Worm (Caenorhabditis elegans): ENCODE measurements around the gene ppk-3.

The ppk-3 gene

ce11 chrX:12975595-12976089 lies at the start of gene ppk-3:
Gene ppk-3, minus strand, starts transcription at chrX:12975645.
- TF ChIP-seq sem-2 (GFP tag; optimal IDR thresholded peaks at IDR 0.05) (no peak), mab-5 (tag; optimal IDR thresholded peaks at IDR 0.05) (no peak), lin-13 (tag; optimal IDR thresholded peaks at IDR 0.05) (peak; percentile 44), ceh-43 (GFP tag; optimal IDR thresholded peaks at IDR 0.05) (no peak), M03D4.4 (tag; optimal IDR thresholded peaks at IDR 0.05) (peak; percentile 5), hlh-1 (tag; optimal IDR thresholded peaks at IDR 0.05) (peak; percentile 5), drap-1 (GFP tag; optimal IDR thresholded peaks at IDR 0.05) (no peak), ceh-39 (tag; optimal IDR thresholded peaks at IDR 0.05) (no peak), lsy-2 (tag; optimal IDR thresholded peaks at IDR 0.05) (no peak), ztf-11 (tag; optimal IDR thresholded peaks at IDR 0.05) (no peak), mep-1 (tag; optimal IDR thresholded peaks at IDR 0.05) (peak; percentile 73), nhr-237 (tag; optimal IDR thresholded peaks at IDR 0.05) (peak; percentile 36), unc-120 (tag; optimal IDR thresholded peaks at IDR 0.05; ENCODE audit: poor library complexity, severe bottlenecking) (no peak), flh-1 (GFP tag; optimal IDR thresholded peaks at IDR 0.05) (no peak), nhr-76 (tag; optimal IDR thresholded peaks at IDR 0.05) (no peak), unc-62 (GFP tag; optimal IDR thresholded peaks at IDR 0.05) (no peak), bed-3 (GFP tag; optimal IDR thresholded peaks at IDR 0.05) (no peak), nhr-28 (tag; optimal IDR thresholded peaks at IDR 0.05) (no peak), elt-1 (tag; optimal IDR thresholded peaks at IDR 0.05; ENCODE audit: borderline replicate concordance, insufficient read depth) (no peak), ham-2 (GFP tag; optimal IDR thresholded peaks at IDR 0.05) (no peak), zip-8 (tag; optimal IDR thresholded peaks at IDR 0.05) (no peak), nhr-12 (tag; optimal IDR thresholded peaks at IDR 0.05) (no peak), lin-32 (GFP tag; optimal IDR thresholded peaks at IDR 0.05) (no peak), pha-4 (tag; optimal IDR thresholded peaks at IDR 0.05) (peak; percentile 40), blmp-1 (tag; optimal IDR thresholded peaks at IDR 0.05) (no peak), snpc-4 (tag; optimal IDR thresholded peaks at IDR 0.05) (no peak), mls-2 (tag; optimal IDR thresholded peaks at IDR 0.05) (peak; percentile 38), sptf-1 (tag; optimal IDR thresholded peaks at IDR 0.05) (no peak), unc-39 (tag; optimal IDR thresholded peaks at IDR 0.05) (no peak), elt-3 (tag; optimal IDR thresholded peaks at IDR 0.05) (no peak), ces-1 (GFP tag; optimal IDR thresholded peaks at IDR 0.05) (no peak), tbx-8 (GFP tag; optimal IDR thresholded peaks at IDR 0.05) (no peak)

DNA sequence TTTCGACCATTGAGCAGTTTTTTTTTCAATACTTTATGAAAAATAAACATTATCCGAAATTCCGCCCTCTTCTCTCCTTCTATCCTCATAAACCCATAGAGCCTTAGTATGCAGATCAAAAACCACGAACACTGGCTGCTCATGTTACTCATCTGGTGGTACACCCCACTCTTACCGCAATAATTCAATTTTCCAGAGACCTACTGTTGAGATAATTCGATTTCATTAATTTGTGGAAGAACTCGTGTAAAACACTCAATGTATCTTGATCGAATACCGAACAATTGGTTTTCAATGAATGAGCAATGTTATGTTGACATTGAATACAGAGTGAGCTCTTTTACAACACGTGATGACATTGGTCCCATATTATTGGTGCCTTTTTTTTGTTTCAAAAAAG lies 46.0 kb upstream of the ppk-3 start:
- TF ChIP-seq nhr-237 (tag; optimal IDR thresholded peaks at IDR 0.05), result no peak
- peak; percentile 85 for TF ChIP-seq ces-1 (GFP tag; optimal IDR thresholded peaks at IDR 0.05)

ce11 chrX:13016290-13016689 lies 40.8 kb upstream of the ppk-3 start:
- TF ChIP-seq ceh-83 (GFP tag; optimal IDR thresholded peaks at IDR 0.05), result no peak
- no peak for TF ChIP-seq ceh-39 (tag; optimal IDR thresholded peaks at IDR 0.05)
- TF ChIP-seq mab-5 (tag; optimal IDR thresholded peaks at IDR 0.05), result no peak
- TF ChIP-seq elt-3 (tag; optimal IDR thresholded peaks at IDR 0.05), result no peak
- no peak for TF ChIP-seq unc-39 (tag; optimal IDR thresholded peaks at IDR 0.05)
- TF ChIP-seq mep-1 (tag; optimal IDR thresholded peaks at IDR 0.05), result no peak
- TF ChIP-seq nhr-76 (tag; optimal IDR thresholded peaks at IDR 0.05), result no peak
- TF ChIP-seq nhr-28 (tag; optimal IDR thresholded peaks at IDR 0.05), result no peak
- no peak for TF ChIP-seq drap-1 (GFP tag; optimal IDR thresholded peaks at IDR 0.05)
- TF ChIP-seq ztf-11 (tag; optimal IDR thresholded peaks at IDR 0.05), result no peak
- no peak for TF ChIP-seq elt-1 (tag; optimal IDR thresholded peaks at IDR 0.05; ENCODE audit: borderline replicate concordance, insufficient read depth)
- TF ChIP-seq sptf-1 (tag; optimal IDR thresholded peaks at IDR 0.05), result no peak
- TF ChIP-seq unc-62 (GFP tag; optimal IDR thresholded peaks at IDR 0.05), result no peak

- TF ChIP-seq sem-2 (GFP tag; optimal IDR thresholded peaks at IDR 0.05), result no peak
- no peak for TF ChIP-seq ham-2 (GFP tag; optimal IDR thresholded peaks at IDR 0.05)
- TF ChIP-seq cnd-1 (tag; optimal IDR thresholded peaks at IDR 0.05), result no peak
- TF ChIP-seq lin-32 (GFP tag; optimal IDR thresholded peaks at IDR 0.05), result no peak
- no peak for TF ChIP-seq ces-1 (GFP tag; optimal IDR thresholded peaks at IDR 0.05)
- no peak for TF ChIP-seq elt-3 (tag; optimal IDR thresholded peaks at IDR 0.05)
- no peak for TF ChIP-seq zip-8 (tag; optimal IDR thresholded peaks at IDR 0.05)
- no peak for TF ChIP-seq lin-13 (tag; optimal IDR thresholded peaks at IDR 0.05)
- no peak for TF ChIP-seq tbx-8 (GFP tag; optimal IDR thresholded peaks at IDR 0.05)
- no peak for TF ChIP-seq nhr-12 (tag; optimal IDR thresholded peaks at IDR 0.05)
- no peak for TF ChIP-seq sptf-1 (tag; optimal IDR thresholded peaks at IDR 0.05)
- TF ChIP-seq nhr-2 (tag; optimal IDR thresholded peaks at IDR 0.05), result no peak
These were observed 38.9 kb upstream of the ppk-3 start for ce11 chrX:13014341-13014740.
